Worm (Caenorhabditis elegans): ENCODE data around the gene T24E12.1.

Gene T24E12.1

ce11 chrII:3786538-3786937 is 1.2 kb downstream of the T24E12.1 start:
- TF ChIP-seq alr-1 (tag; optimal IDR thresholded peaks at IDR 0.05; ENCODE audit: borderline replicate concordance) (no peak), ceh-90 (tag; optimal IDR thresholded peaks at IDR 0.05) (no peak), elt-2 (tag; optimal IDR thresholded peaks at IDR 0.05) (peak; percentile 100), ama-1 (optimal IDR thresholded peaks at IDR 0.05) (no peak), lin-35 (GFP tag; optimal IDR thresholded peaks at IDR 0.05) (peak in 1 of 2 experiments; percentile 70), rnt-1 (tag; optimal IDR thresholded peaks at IDR 0.05) (no peak), ztf-4 (tag; optimal IDR thresholded peaks at IDR 0.05) (no peak), vab-15 (tag; optimal IDR thresholded peaks at IDR 0.05) (no peak), C34B4.2 (tag; optimal IDR thresholded peaks at IDR 0.05) (no peak), unc-130 (tag; optimal IDR thresholded peaks at IDR 0.05) (no peak), aly-2 (tag; optimal IDR thresholded peaks at IDR 0.05) (no peak), tbx-2 (tag; optimal IDR thresholded peaks at IDR 0.05) (no peak), nhr-47 (tag; optimal IDR thresholded peaks at IDR 0.05) (no peak), pqm-1 (tag; optimal IDR thresholded peaks at IDR 0.05) (peak; percentile 99), F16B12.6 (tag; optimal IDR thresholded peaks at IDR 0.05) (no peak), mef-2 (tag; optimal IDR thresholded peaks at IDR 0.05) (no peak), sox-4 (tag; optimal IDR thresholded peaks at IDR 0.05) (no peak), nhr-19 (GFP tag; conservative IDR thresholded peaks at IDR 0.05) (0 out of 2 replicates have a peak, but pooled peaks have one; percentile 6), blmp-1 (tag; optimal IDR thresholded peaks at IDR 0.05) (no peak), pag-3 (tag; optimal IDR thresholded peaks at IDR 0.05; ENCODE audit: borderline replicate concordance, insufficient read depth) (no peak), fkh-8 (tag; optimal IDR thresholded peaks at IDR 0.05) (peak; percentile 9), ceh-8 (GFP tag; optimal IDR thresholded peaks at IDR 0.05) (peak; percentile 87), isw-1 (GFP tag; IDR thresholded peaks at IDR 0.05) (no peak), sptf-1 (tag; optimal IDR thresholded peaks at IDR 0.05) (no peak), snu-23 (GFP tag; optimal IDR thresholded peaks at IDR 0.05) (no peak), sup-37 (GFP tag; optimal IDR thresholded peaks at IDR 0.05) (no peak), Y116A8C.19 (tag; optimal IDR thresholded peaks at IDR 0.05; ENCODE audit: borderline replicate concordance) (no peak), unc-62 (GFP tag; optimal IDR thresholded peaks at IDR 0.05) (no peak), hlh-17 (GFP tag; optimal IDR thresholded peaks at IDR 0.05; ENCODE audit: borderline replicate concordance) (no peak), nhr-84 (tag; optimal IDR thresholded peaks at IDR 0.05) (no peak), unc-30 (tag; optimal IDR thresholded peaks at IDR 0.05) (no peak), nhr-76 (tag; optimal IDR thresholded peaks at IDR 0.05) (no peak), nhr-28 (tag; optimal IDR thresholded peaks at IDR 0.05) (no peak), hlh-4 (tag; optimal IDR thresholded peaks at IDR 0.05) (no peak), mep-1 (tag; optimal IDR thresholded peaks at IDR 0.05) (no peak), pax-3 (tag; optimal IDR thresholded peaks at IDR 0.05) (peak; percentile 79), lin-13 (GFP tag; optimal IDR thresholded peaks at IDR 0.05) (no peak), lir-3 (tag; optimal IDR thresholded peaks at IDR 0.05; ENCODE audit: poor library complexity) (no peak), dsc-1 (tag; optimal IDR thresholded peaks at IDR 0.05) (no peak), unc-86 (tag; optimal IDR thresholded peaks at IDR 0.05) (no peak), ztf-11 (tag; optimal IDR thresholded peaks at IDR 0.05) (no peak), lin-39 (tag; optimal IDR thresholded peaks at IDR 0.05) (no peak), lin-14 (GFP tag; optimal IDR thresholded peaks at IDR 0.05) (no peak), mdl-1 (tag; optimal IDR thresholded peaks at IDR 0.05) (no peak), tlp-1 (tag; optimal IDR thresholded peaks at IDR 0.05) (peak; percentile 91), nhr-237 (tag; optimal IDR thresholded peaks at IDR 0.05) (no peak), fkh-4 (tag; optimal IDR thresholded peaks at IDR 0.05; ENCODE audit: borderline replicate concordance) (no peak), ceh-82 (tag; optimal IDR thresholded peaks at IDR 0.05) (no peak), ceh-88 (GFP tag; IDR thresholded peaks at IDR 0.05) (no peak), C04F5.9 (tag; optimal IDR thresholded peaks at IDR 0.05) (no peak), skn-1 (tag; optimal IDR thresholded peaks at IDR 0.05) (no peak), C16A3.4 (tag; optimal IDR thresholded peaks at IDR 0.05) (no peak), jun-1 (tag; optimal IDR thresholded peaks at IDR 0.05) (peak; percentile 88), fos-1 (tag; optimal IDR thresholded peaks at IDR 0.05) (peak; percentile 4)
